Worm (Caenorhabditis elegans) whole organism, L1 larva: ENCODE measurements around the gene jmjd-4.

Experiments used
- C16A3.4 ChIP-seq: fragments of 150-350 bp; optimal IDR thresholded peaks from 2 replicates; lab custom pipeline; 2014; ENCODE audit warnings: missing biosample characterization, missing genetic modification characterization
- Y116A8C.19 ChIP-seq: sonication (generic microtip); optimal IDR thresholded peaks from 2 replicates; lab custom pipeline; 2016; ENCODE audit warnings: missing compliant biosample characterization, missing genetic modification characterization, borderline replicate concordance
- aha-1 ChIP-seq: fragments of 150-350 bp; optimal IDR thresholded peaks from 2 replicates; lab custom pipeline; 2014; ENCODE audit warnings: missing biosample characterization, missing genetic modification characterization
- blmp-1 ChIP-seq: fragments of 150-350 bp; optimal IDR thresholded peaks from 2 replicates; lab custom pipeline; 2014; ENCODE audit warnings: missing biosample characterization, missing genetic modification characterization
- ceh-63 ChIP-seq: fragments of 200-800 bp; sonication (Bioruptor generic); optimal IDR thresholded peaks from 2 replicates; lab custom pipeline; 2018; ENCODE audit warnings: mild to moderate bottlenecking, missing genetic modification characterization, missing compliant biosample characterization
- ceh-82 ChIP-seq, 3 experiments: fragments of 150-350 bp in 1 of 3; sonication (generic microtip) in 2 of 3; optimal IDR thresholded peaks; 2 replicates each; lab custom pipeline; 2014 to 2017; ENCODE audit warnings: missing biosample characterization in 3 of 3, missing genetic modification characterization in 3 of 3
- ceh-88 ChIP-seq: fragments of 200-800 bp; sonication (Bioruptor generic); IDR thresholded peaks from 2 replicates; pipeline ENCODE4 v1.3.6; 2022; ENCODE audit warnings: missing genetic modification characterization, missing compliant biosample characterization
- ceh-90 ChIP-seq: sonication (generic microtip); optimal IDR thresholded peaks from 2 replicates; lab custom pipeline; 2016; ENCODE audit warnings: missing genetic modification characterization, missing compliant biosample characterization
- ces-1 ChIP-seq: fragments of 150-350 bp; optimal IDR thresholded peaks from 2 replicates; lab custom pipeline; 2014; ENCODE audit warnings: missing biosample characterization, missing genetic modification reagents, missing genetic modification characterization
- dpl-1 ChIP-seq, 3 experiments: fragments of 150-350 bp in 2 of 3; sonication (generic microtip) in 1 of 3; optimal IDR thresholded peaks; 2 replicates each; lab custom pipeline; 2014 to 2017; ENCODE audit warnings: missing biosample characterization in 3 of 3, missing genetic modification characterization in 3 of 3, missing genetic modification reagents in 3 of 3
- efl-1 ChIP-seq, 4 experiments: fragments of 150-350 bp; optimal IDR thresholded peaks in 3 of 4; peaks in 1 of 4; 1 replicate in 1 of 4; 2 replicates in 3 of 4; lab custom pipeline; 2014; ENCODE audit warnings: missing biosample characterization in 2 of 4, missing genetic modification characterization in 2 of 4, missing genetic modification reagents in 2 of 4
- egl-13 ChIP-seq: sonication (generic microtip); optimal IDR thresholded peaks from 2 replicates; lab custom pipeline; 2016; ENCODE audit warnings: missing genotype, missing genetic modification reagents, missing genetic modification characterization, missing compliant biosample characterization
- elt-2 ChIP-seq: sonication (generic microtip); optimal IDR thresholded peaks from 2 replicates; lab custom pipeline; 2016; ENCODE audit warnings: missing genetic modification characterization, mild to moderate bottlenecking, inconsistent platforms, missing compliant biosample characterization, missing genetic modification reagents
- elt-3 ChIP-seq, 6 experiments: fragments of 150-350 bp in 1 of 6; sonication (generic microtip); optimal IDR thresholded peaks; 2 replicates each; lab custom pipeline; 2017 to 2018; ENCODE audit warnings: missing biosample characterization in 6 of 6, missing genetic modification characterization in 6 of 6, inconsistent platforms in 1 of 6
- hlh-17 ChIP-seq: fragments of 200-800 bp; sonication (Bioruptor generic); optimal IDR thresholded peaks from 2 replicates; lab custom pipeline; 2018; ENCODE audit warnings: missing genetic modification characterization, mild to moderate bottlenecking, missing compliant biosample characterization, moderate library complexity, borderline replicate concordance
- hpl-2 ChIP-seq: fragments of 150-350 bp; optimal IDR thresholded peaks from 2 replicates; lab custom pipeline; 2014; ENCODE audit warnings: missing biosample characterization, missing genetic modification reagents, missing genetic modification characterization
- irx-1 ChIP-seq: sonication (generic microtip); optimal IDR thresholded peaks from 2 replicates; lab custom pipeline; 2016; ENCODE audit warnings: missing genetic modification characterization, missing compliant biosample characterization
- lin-13 ChIP-seq: fragments of 150-350 bp; optimal IDR thresholded peaks from 2 replicates; lab custom pipeline; 2014; ENCODE audit warnings: missing biosample characterization, missing genetic modification reagents, missing genetic modification characterization
- lin-14 ChIP-seq: fragments of 200-800 bp; sonication (Bioruptor generic); optimal IDR thresholded peaks from 2 replicates; lab custom pipeline; 2018; ENCODE audit warnings: mild to moderate bottlenecking, missing genetic modification characterization, moderate library complexity, missing compliant biosample characterization
- lin-15B ChIP-seq: fragments of 150-350 bp; sonication (generic microtip); optimal IDR thresholded peaks from 3 replicates; lab custom pipeline; 2014; ENCODE audit warnings: missing biosample characterization, missing genetic modification characterization
- mdl-1 ChIP-seq, 2 experiments: fragments of 150-350 bp; optimal IDR thresholded peaks; 2 replicates each; lab custom pipeline; 2014 to 2017; ENCODE audit warnings: missing biosample characterization in 2 of 2, missing genetic modification characterization in 2 of 2, inconsistent platforms in 1 of 2
- nhr-11 ChIP-seq: fragments of 150-350 bp; optimal IDR thresholded peaks from 2 replicates; lab custom pipeline; 2014; ENCODE audit warnings: missing biosample characterization, missing genetic modification characterization
- nhr-20 ChIP-seq: sonication (generic microtip); optimal IDR thresholded peaks from 2 replicates; lab custom pipeline; 2016; ENCODE audit warnings: mild to moderate bottlenecking, missing genetic modification characterization, missing compliant biosample characterization
- nhr-47 ChIP-seq: sonication (generic microtip); optimal IDR thresholded peaks from 2 replicates; lab custom pipeline; 2016; ENCODE audit warnings: mild to moderate bottlenecking, missing genetic modification characterization, moderate library complexity, missing compliant biosample characterization
- nhr-71 ChIP-seq: sonication (generic microtip); optimal IDR thresholded peaks from 2 replicates; lab custom pipeline; 2016; ENCODE audit warnings: mild to moderate bottlenecking, missing genetic modification characterization, moderate library complexity, missing compliant biosample characterization
- nhr-77 ChIP-seq: fragments of 150-350 bp; optimal IDR thresholded peaks from 2 replicates; lab custom pipeline; 2014; ENCODE audit warnings: missing biosample characterization, missing genetic modification characterization
- nhr-85 ChIP-seq: sonication (generic microtip); peaks from one replicate; lab custom pipeline; 2016; ENCODE audit warnings: missing genetic modification characterization, inconsistent platforms, missing compliant biosample characterization
- pag-3 ChIP-seq: sonication (generic microtip); optimal IDR thresholded peaks from 2 replicates; lab custom pipeline; 2017; ENCODE audit warnings: missing genetic modification characterization, mild to moderate bottlenecking, missing compliant biosample characterization, antibody characterized with exemption, borderline replicate concordance; ENCODE audit not compliant: insufficient read depth
- pax-3 ChIP-seq: fragments of 200-800 bp; sonication (Bioruptor generic); optimal IDR thresholded peaks from 2 replicates; lab custom pipeline; 2018; ENCODE audit warnings: mild to moderate bottlenecking, missing genetic modification characterization, moderate library complexity, missing compliant biosample characterization
- skn-1 ChIP-seq: fragments of 150-350 bp; optimal IDR thresholded peaks from 2 replicates; lab custom pipeline; 2014; ENCODE audit warnings: missing biosample characterization, missing genetic modification characterization
- sup-37 ChIP-seq: fragments of 200-800 bp; sonication (Bioruptor generic); optimal IDR thresholded peaks from 2 replicates; lab custom pipeline; 2018; ENCODE audit warnings: mild to moderate bottlenecking, missing genetic modification characterization, missing compliant biosample characterization
- unc-62 ChIP-seq: fragments of 150-350 bp; optimal IDR thresholded peaks from 2 replicates; lab custom pipeline; 2014; ENCODE audit warnings: missing biosample characterization, missing genetic modification reagents, missing genetic modification characterization
- xbp-1 ChIP-seq: sonication (generic microtip); optimal IDR thresholded peaks from 2 replicates; lab custom pipeline; 2016; ENCODE audit warnings: missing genetic modification characterization, missing compliant biosample characterization
- zip-4 ChIP-seq: fragments of 200-800 bp; sonication (Bioruptor generic); optimal IDR thresholded peaks from 2 replicates; lab custom pipeline; 2018; ENCODE audit warnings: mild to moderate bottlenecking, missing genetic modification characterization, moderate library complexity, missing compliant biosample characterization

The jmjd-4 gene

DNA sequence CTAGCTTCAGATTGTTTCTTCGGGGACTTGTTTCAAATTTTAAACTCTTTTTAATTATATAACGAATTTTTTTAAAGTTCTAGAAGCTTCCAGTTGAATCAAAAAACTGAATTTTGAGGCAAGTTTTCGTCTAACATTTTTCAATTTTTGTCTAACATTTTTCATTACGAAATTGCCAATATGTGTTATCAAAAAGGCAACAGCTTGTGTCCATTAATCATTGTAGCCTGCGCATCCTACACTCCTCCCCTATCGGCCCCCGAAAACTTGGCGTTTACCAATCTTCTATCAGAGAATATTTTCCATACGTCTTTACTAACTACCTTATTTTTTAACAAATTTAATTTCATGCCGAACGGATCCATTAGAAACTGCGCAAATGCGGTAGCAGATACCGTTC is 33.7 kb downstream of the jmjd-4 start, which contains the start of gene vglu-3:
Gene vglu-3, plus strand, starts transcription at position 301 of the 400 bp plus-strand sequence.
- no peak for TF ChIP-seq pax-3 (tag; lab: Kevin White, UChicago)
- TF ChIP-seq irx-1 (tag; lab: Kevin White, UChicago), result no peak
- TF ChIP-seq lin-15B (tag; lab: Kevin White, UChicago), result no peak
- TF ChIP-seq ceh-90, result no peak
- no peak for TF ChIP-seq hlh-17 (GFP tag; lab: Kevin White, UChicago)
- no peak for TF ChIP-seq mdl-1 (tag; optimal IDR thresholded peaks at IDR 0.05; lab: Kevin White, UChicago)
- TF ChIP-seq ceh-63 (GFP tag; lab: Kevin White, UChicago), result no peak
- TF ChIP-seq dpl-1 (GFP tag; optimal IDR thresholded peaks at IDR 0.05; lab: Kevin White, UChicago), result no peak
- no peak for TF ChIP-seq ces-1
- no peak for TF ChIP-seq xbp-1 (tag; lab: Kevin White, UChicago)
- no peak for TF ChIP-seq efl-1 (optimal IDR thresholded peaks at IDR 0.05; lab: Kevin White, UChicago)
- no peak for TF ChIP-seq efl-1 (GFP tag; optimal IDR thresholded peaks at IDR 0.05 in 1 of 2; lab: Kevin White, UChicago)
- TF ChIP-seq Y116A8C.19, result no peak
- TF ChIP-seq lin-13, result no peak
- TF ChIP-seq elt-3 (tag; optimal IDR thresholded peaks at IDR 0.05; lab: Kevin White, UChicago), result no peak
- TF ChIP-seq skn-1 (tag; lab: Kevin White, UChicago), result no peak
- TF ChIP-seq nhr-47 (tag; lab: Kevin White, UChicago), result no peak
- TF ChIP-seq blmp-1 (tag; lab: Kevin White, UChicago), result no peak

DNA sequence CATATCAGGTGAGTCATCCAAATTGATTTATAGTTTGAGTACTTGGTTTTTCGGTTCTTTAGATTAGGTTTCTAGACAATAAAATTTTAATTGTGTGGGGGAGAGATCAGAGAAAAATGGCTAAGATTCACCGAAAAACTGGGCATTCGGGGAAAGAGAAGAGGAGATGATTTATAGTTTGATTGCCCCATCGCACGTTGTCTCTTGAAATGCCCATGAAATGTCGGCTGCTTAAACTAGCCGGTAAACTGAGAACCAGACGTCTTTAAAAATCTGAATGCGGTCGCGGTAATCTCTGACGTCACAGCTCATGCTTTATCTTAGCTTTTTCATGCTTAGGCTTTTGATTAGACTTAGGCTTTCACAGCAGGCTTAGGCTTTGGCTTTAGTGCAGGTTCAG is 36.9 kb downstream of the jmjd-4 start:
- TF ChIP-seq hpl-2 (no peak), nhr-11 (tag; lab: Kevin White, UChicago) (no peak), nhr-20 (tag; lab: Kevin White, UChicago) (no peak), elt-3 (tag; optimal IDR thresholded peaks at IDR 0.05; lab: Kevin White, UChicago) (peak in 1 of 6 experiments; percentile 5), nhr-77 (tag; lab: Kevin White, UChicago) (no peak), nhr-71 (no peak), ceh-63 (GFP tag; lab: Kevin White, UChicago) (no peak), unc-62 (no peak), elt-2 (tag; lab: Kevin White, UChicago) (no peak), dpl-1 (GFP tag; optimal IDR thresholded peaks at IDR 0.05; lab: Kevin White, UChicago) (no peak), nhr-85 (tag; lab: Kevin White, UChicago) (peak; percentile 67), ceh-90 (no peak)

DNA sequence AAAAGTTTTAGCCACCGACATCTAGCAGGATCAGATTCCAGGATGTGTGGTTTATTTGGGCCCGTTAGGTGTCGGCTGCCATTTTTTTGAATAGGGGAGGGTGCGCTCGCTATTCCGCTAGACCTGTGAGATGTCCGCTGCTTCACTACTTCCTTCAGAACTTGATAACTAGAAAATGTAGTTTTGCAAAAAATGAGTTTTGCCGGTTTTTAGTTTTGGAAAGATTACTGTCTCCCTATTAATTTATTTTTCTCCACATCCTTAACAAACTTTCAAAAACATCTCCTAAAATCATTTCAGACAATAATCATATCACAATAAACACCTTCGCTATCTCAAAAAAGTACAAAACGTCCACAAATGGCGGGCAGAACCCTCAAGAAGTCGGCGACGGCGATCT is 39.0 kb downstream of the jmjd-4 start, which contains the start of gene vglu-2:
Gene vglu-2, plus strand, starts transcription at position 301 of the 400 bp plus-strand sequence.
- TF ChIP-seq C16A3.4 (tag; lab: Kevin White, UChicago) (no peak), aha-1 (no peak), ceh-82 (tag; optimal IDR thresholded peaks at IDR 0.05; lab: Kevin White, UChicago) (no peak)
- TF ChIP-seq, all 84 proteins: peak for 0

DNA sequence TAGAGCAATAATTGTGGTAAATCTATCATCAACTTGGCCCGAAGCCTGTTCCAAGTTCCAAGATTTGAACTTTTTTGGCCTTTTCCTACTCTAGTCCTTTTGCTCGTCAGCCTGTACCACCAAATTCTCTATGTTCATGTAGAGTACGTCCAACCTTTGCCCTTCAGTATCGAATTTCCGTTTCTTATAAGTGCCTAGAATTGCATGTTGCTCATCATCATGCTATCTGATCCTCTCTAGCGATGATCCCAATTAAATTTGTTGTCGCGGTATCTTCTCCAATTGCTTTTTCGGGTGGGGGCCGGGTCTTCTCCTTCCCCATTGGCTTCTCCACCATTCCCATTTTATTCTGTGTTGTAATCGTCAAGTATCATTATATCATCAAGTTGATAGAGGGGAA is 39.9 kb downstream of the jmjd-4 start:
- TF ChIP-seq egl-13 (tag; lab: Kevin White, UChicago), result no peak
- TF ChIP-seq sup-37 (GFP tag; lab: Kevin White, UChicago), result no peak
- no peak for TF ChIP-seq ceh-88 (GFP tag; lab: Robert Waterston, UW)
- no peak for TF ChIP-seq lin-14
- no peak for TF ChIP-seq ces-1
- no peak for TF ChIP-seq pag-3 (tag; lab: Kevin White, UChicago)
- no peak for TF ChIP-seq nhr-71

DNA sequence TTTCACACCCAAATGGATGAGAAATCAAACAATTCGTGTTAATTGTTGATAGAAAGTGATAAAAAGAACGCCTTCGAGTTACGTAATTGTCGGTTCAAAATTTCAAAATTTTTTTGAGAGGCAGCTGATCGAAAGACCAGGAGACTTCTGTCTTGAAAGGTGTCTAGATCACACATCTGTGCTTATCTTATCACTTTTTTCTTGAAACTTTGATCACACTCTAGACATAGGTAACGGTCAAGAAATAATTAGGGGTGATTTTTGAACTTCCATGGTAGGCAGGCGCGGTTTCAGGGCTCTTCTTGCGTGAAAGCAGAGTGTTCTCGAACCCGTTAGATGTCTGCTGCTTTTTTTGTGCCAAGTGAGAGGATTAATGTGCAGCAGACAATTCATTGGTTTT is 40.5 kb downstream of the jmjd-4 start:
- TF ChIP-seq nhr-85 (tag; lab: Kevin White, UChicago) (peak; percentile 72), zip-4 (GFP tag; lab: Kevin White, UChicago) (no peak), ceh-82 (tag; optimal IDR thresholded peaks at IDR 0.05; lab: Kevin White, UChicago) (no peak), elt-3 (tag; optimal IDR thresholded peaks at IDR 0.05; lab: Kevin White, UChicago) (peak in 2 of 6 experiments; percentile 32 to 78)
